Worm (Caenorhabditis elegans): ENCODE results near the gene tag-314.

ce11 chrV:10464160-10464559 is 35.7 kb upstream of the tag-314 start:
- TF ChIP-seq ama-1 (optimal IDR thresholded peaks at IDR 0.05) = no peak
- TF ChIP-seq ama-1 (GFP tag; optimal IDR thresholded peaks at IDR 0.05) = no peak
- no peak for TF ChIP-seq snpc-4 (GFP tag; optimal IDR thresholded peaks at IDR 0.05)
- no peak for TF ChIP-seq snpc-4 (tag; optimal IDR thresholded peaks at IDR 0.05)
- no peak for TF ChIP-seq nhr-90 (tag; optimal IDR thresholded peaks at IDR 0.05)
- no peak for TF ChIP-seq unc-62 (GFP tag; optimal IDR thresholded peaks at IDR 0.05)
- no peak for TF ChIP-seq lin-35 (GFP tag; optimal IDR thresholded peaks at IDR 0.05)
- no peak for TF ChIP-seq F23B12.7 (tag; optimal IDR thresholded peaks at IDR 0.05; ENCODE audit: insufficient read depth)
- no peak for TF ChIP-seq Y53F4B.3 (GFP tag; IDR thresholded peaks at IDR 0.05)
- TF ChIP-seq repo-1 (tag; optimal IDR thresholded peaks at IDR 0.05) = no peak
- TF ChIP-seq nhr-80 (tag; optimal IDR thresholded peaks at IDR 0.05) = no peak
- no peak for TF ChIP-seq B0035.1 (tag; optimal IDR thresholded peaks at IDR 0.05)
- no peak for TF ChIP-seq B0261.1 (tag; optimal IDR thresholded peaks at IDR 0.05)
- TF ChIP-seq ceh-91 (GFP tag; IDR thresholded peaks at IDR 0.05) = no peak
- no peak for TF ChIP-seq F55B11.4 (tag; optimal IDR thresholded peaks at IDR 0.05; ENCODE audit: borderline replicate concordance, insufficient read depth)

Data from whole organism, young adult.